Worm (Caenorhabditis elegans): Measurements from ENCODE around the gene best-12.
"Not testable (repeated sequence)": the region's sequence is repeated elsewhere in the genome, so short reads cannot be mapped to it uniquely, and the experiment has no call there.

Gene best-12

ce11 chrV:16033491-16033890 lies 15.8 kb upstream of the best-12 start:
- TF ChIP-seq madf-9 (GFP tag; conservative IDR thresholded peaks at IDR 0.05) (no peak), nhr-25 (tag; optimal IDR thresholded peaks at IDR 0.05; ENCODE audit: borderline replicate concordance, insufficient read depth) (no peak), set-16 (GFP tag; IDR thresholded peaks at IDR 0.05) (peak; percentile 54)

ce11 chrV:16036166-16036565 lies 13.1 kb upstream of the best-12 start, which contains the start of gene T10C6.10:
Gene T10C6.10 (plus strand): TSS chrV:16036413.
- no peak for TF ChIP-seq mxl-2 (GFP tag; conservative IDR thresholded peaks at IDR 0.05)
- TF ChIP-seq T20F7.1 (GFP tag; optimal IDR thresholded peaks at IDR 0.05), result no peak
- no peak for TF ChIP-seq spr-1 (tag; optimal IDR thresholded peaks at IDR 0.05)

- TF ChIP-seq mes-2 (tag; optimal IDR thresholded peaks at IDR 0.05; ENCODE audit: poor library complexity, severe bottlenecking), result peak; percentile 80
- TF ChIP-seq aha-1 (tag), result peak; percentile 94
- peak; percentile 62; the same call in 1 of the 2 replicates for TF ChIP-seq php-3 (GFP tag; IDR thresholded peaks at IDR 0.05)
- peak; percentile 74 for TF ChIP-seq hlh-11 (tag; optimal IDR thresholded peaks at IDR 0.05)
- TF ChIP-seq mep-1 (tag; optimal IDR thresholded peaks at IDR 0.05), result peak; percentile 75
- not testable (repeated sequence) for TF ChIP-seq daf-16 (GFP tag; optimal IDR thresholded peaks at IDR 0.05)
- peak; percentile 73 for TF ChIP-seq daf-16 (tag; optimal IDR thresholded peaks at IDR 0.05)
- TF ChIP-seq nhr-102 (tag; optimal IDR thresholded peaks at IDR 0.05), result peak; percentile 83
- peak; percentile 37 for TF ChIP-seq nhr-48 (tag; optimal IDR thresholded peaks at IDR 0.05)
- TF ChIP-seq dve-1 (tag; optimal IDR thresholded peaks at IDR 0.05; ENCODE audit: insufficient read depth), result peak; percentile 98
- peak; percentile 64 for TF ChIP-seq nhr-28 (tag; optimal IDR thresholded peaks at IDR 0.05)
- peak; percentile 85 for TF ChIP-seq duxl-1 (tag; optimal IDR thresholded peaks at IDR 0.05; ENCODE audit: poor library complexity)
- peak; percentile 48 for TF ChIP-seq dpl-1 (GFP tag; optimal IDR thresholded peaks at IDR 0.05)
- TF ChIP-seq spr-1 (tag; optimal IDR thresholded peaks at IDR 0.05), result peak; percentile 40
- peak; percentile 72; the same call in 1 of the 2 replicates for TF ChIP-seq nhr-42 (GFP tag; IDR thresholded peaks at IDR 0.05)
- TF ChIP-seq nhr-6 (tag; optimal IDR thresholded peaks at IDR 0.05), result peak; percentile 5
- peak; percentile 53 for TF ChIP-seq dmd-6 (GFP tag; IDR thresholded peaks at IDR 0.05)
- peak; percentile 74 for TF ChIP-seq nhr-25 (tag; optimal IDR thresholded peaks at IDR 0.05; ENCODE audit: borderline replicate concordance, insufficient read depth)
- peak; percentile 23 for TF ChIP-seq lin-38 (GFP tag; IDR thresholded peaks at IDR 0.05)
- TF ChIP-seq rbr-2 (tag; optimal IDR thresholded peaks at IDR 0.05), result peak; percentile 32
Observed at ce11 chrV:16040140-16040827, 9.0 kb upstream of the best-12 start, which contains the start of the genes his-4 and his-3. Gene his-4 (minus strand): TSS chrV:16040515. Gene his-3 (plus strand): TSS chrV:16040808.

ce11 chrV:16040848-16041247 lies 8.4 kb upstream of the best-12 start:
- peak; percentile 47; the same call in 1 of the 2 replicates for TF ChIP-seq set-16 (GFP tag; IDR thresholded peaks at IDR 0.05)

- no peak for TF ChIP-seq F49E8.2 (tag; optimal IDR thresholded peaks at IDR 0.05; ENCODE audit: borderline replicate concordance)
- TF ChIP-seq nhr-11 (tag; optimal IDR thresholded peaks at IDR 0.05), result no peak
- no peak for TF ChIP-seq jun-1 (tag; optimal IDR thresholded peaks at IDR 0.05)
- TF ChIP-seq ceh-32 (tag; optimal IDR thresholded peaks at IDR 0.05; ENCODE audit: poor library complexity), result no peak
- TF ChIP-seq madf-9 (GFP tag; conservative IDR thresholded peaks at IDR 0.05), result no peak
- TF ChIP-seq dpl-1 (GFP tag; optimal IDR thresholded peaks at IDR 0.05), result no peak
- no peak for TF ChIP-seq F10B5.3 (tag; optimal IDR thresholded peaks at IDR 0.05)
- no peak for TF ChIP-seq dmd-9 (GFP tag; IDR thresholded peaks at IDR 0.05)
- TF ChIP-seq fkh-10 (GFP tag; optimal IDR thresholded peaks at IDR 0.05), result no peak
- no peak for TF ChIP-seq T20F7.1 (GFP tag; optimal IDR thresholded peaks at IDR 0.05)
- no peak for TF ChIP-seq ces-1 (GFP tag; optimal IDR thresholded peaks at IDR 0.05)
- TF ChIP-seq lin-13 (GFP tag; optimal IDR thresholded peaks at IDR 0.05), result no peak
- no peak for TF ChIP-seq lsy-2 (tag; optimal IDR thresholded peaks at IDR 0.05)
- no peak for TF ChIP-seq Y105C5A.15 (GFP tag; IDR thresholded peaks at IDR 0.05)
- no peak for TF ChIP-seq nhr-76 (tag; optimal IDR thresholded peaks at IDR 0.05)
- no peak for TF ChIP-seq Y5F2A.4 (GFP tag; optimal IDR thresholded peaks at IDR 0.05)
- no peak for TF ChIP-seq tag-97 (GFP tag; IDR thresholded peaks at IDR 0.05)
- TF ChIP-seq tra-1 (GFP tag; IDR thresholded peaks at IDR 0.05), result no peak
- TF ChIP-seq lin-39 (tag; optimal IDR thresholded peaks at IDR 0.05), result no peak
Observed at ce11 chrV:16041412-16041811, 7.9 kb upstream of the best-12 start.

All from whole organism, L4 larva.